Fruit fly (Drosophila melanogaster): ENCODE data around the gene CG14042.

The CG14042 gene

DNA sequence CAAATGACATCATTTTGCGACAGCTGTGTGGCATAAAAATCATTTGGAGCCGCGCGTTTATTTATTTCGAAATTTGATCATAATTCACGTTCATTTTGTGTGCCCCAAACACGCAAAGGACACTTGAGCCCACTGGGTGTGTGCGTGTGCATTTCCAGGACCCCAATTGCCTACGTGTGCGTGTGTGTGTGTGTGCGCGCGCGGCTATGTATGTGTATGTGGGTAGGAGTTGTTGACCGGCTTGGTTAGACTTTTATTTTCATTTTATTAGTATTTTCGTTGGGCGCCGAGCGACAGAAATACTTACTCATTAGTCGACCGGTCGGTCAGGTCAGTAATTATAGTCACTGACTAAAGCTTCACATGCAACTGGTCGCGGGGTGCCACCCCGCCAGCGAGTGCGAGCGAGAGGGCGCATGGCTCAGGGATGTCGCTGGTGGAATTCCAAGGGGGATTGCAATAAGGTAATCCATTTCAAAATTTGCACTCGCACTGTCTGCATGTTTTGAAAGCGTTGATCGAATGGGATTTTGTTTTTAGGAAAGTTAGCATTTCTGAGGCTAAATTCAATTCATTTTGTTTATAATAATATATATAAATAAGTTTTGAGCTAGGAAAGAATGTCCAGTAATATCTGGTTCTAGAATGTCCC lies 6.1 kb downstream of the CG14042 start (continued):
- TF ChIP-seq CG2120 (GFP tag; optimal IDR thresholded peaks at IDR 0.05) (peak; percentile 53), Eip74EF (GFP tag; optimal IDR thresholded peaks at IDR 0.05) (no peak), CG1603 (tag; optimal IDR thresholded peaks at IDR 0.05) (peak; percentile 25), CG34376 (GFP tag; optimal IDR thresholded peaks at IDR 0.05) (no peak), CG17328 (GFP tag; IDR thresholded peaks at IDR 0.05) (0 out of 2 replicates have a peak, but pooled peaks have one; percentile 42), chif (GFP tag; optimal IDR thresholded peaks at IDR 0.05) (no peak), CG5245 (GFP tag; optimal IDR thresholded peaks at IDR 0.05) (no peak), CG10462 (GFP tag; optimal IDR thresholded peaks at IDR 0.05) (no peak), CG4282 (GFP tag; optimal IDR thresholded peaks at IDR 0.05) (no peak), Camta (GFP tag; optimal IDR thresholded peaks at IDR 0.05) (no peak), Hmx (GFP tag; optimal IDR thresholded peaks at IDR 0.05) (no peak), CG7786 (GFP tag; optimal IDR thresholded peaks at IDR 0.05) (peak; percentile 14), CG33557 (GFP tag; optimal IDR thresholded peaks at IDR 0.05) (no peak), klu (GFP tag; IDR thresholded peaks at IDR 0.05) (no peak), CG3065 (GFP tag; optimal IDR thresholded peaks at IDR 0.05) (no peak), CG11085 (GFP tag; IDR thresholded peaks at IDR 0.05) (no peak), CG17829 (tag; optimal IDR thresholded peaks at IDR 0.05) (no peak), croc (GFP tag; conservative IDR thresholded peaks at IDR 0.05) (no peak), CG17912 (GFP tag; optimal IDR thresholded peaks at IDR 0.05) (no peak), CG4854 (GFP tag; optimal IDR thresholded peaks at IDR 0.05) (no peak), CG18764 (GFP tag; optimal IDR thresholded peaks at IDR 0.05) (no peak), CG11093 (GFP tag; IDR thresholded peaks at IDR 0.05) (no peak), CG3847 (GFP tag; IDR thresholded peaks at IDR 0.05) (no peak), CG5180 (GFP tag; optimal IDR thresholded peaks at IDR 0.05) (no peak), lab (GFP tag; optimal IDR thresholded peaks at IDR 0.05) (peak; percentile 65), CG2199 (GFP tag; IDR thresholded peaks at IDR 0.05) (no peak), Atf3 (GFP tag; optimal IDR thresholded peaks at IDR 0.05) (no peak), CG32767 (GFP tag; IDR thresholded peaks at IDR 0.05) (0 out of 2 replicates have a peak, but pooled peaks have one; percentile 31), CG12071 (GFP tag; optimal IDR thresholded peaks at IDR 0.05) (no peak), pros (GFP tag; optimal IDR thresholded peaks at IDR 0.05) (no peak), Sox100B (GFP tag; optimal IDR thresholded peaks at IDR 0.05) (no peak), HmgZ (tag; optimal IDR thresholded peaks at IDR 0.05) (no peak), Hr51 (GFP tag; optimal IDR thresholded peaks at IDR 0.05) (peak in 1 of 2 experiments; percentile 45), B-H2 (GFP tag; optimal IDR thresholded peaks at IDR 0.05) (no peak), CG18011 (GFP tag; optimal IDR thresholded peaks at IDR 0.05) (no peak), esg (GFP tag; conservative IDR thresholded peaks at IDR 0.05) (no peak), Hsf (GFP tag; optimal IDR thresholded peaks at IDR 0.05) (no peak), gce (GFP tag; IDR thresholded peaks at IDR 0.05) (no peak), dati (GFP tag; IDR thresholded peaks at IDR 0.05) (no peak), wor (GFP tag; IDR thresholded peaks at IDR 0.05) (no peak), sr (GFP tag; IDR thresholded peaks at IDR 0.05) (no peak), CG15696 (tag; optimal IDR thresholded peaks at IDR 0.05) (no peak)
